Worm (Caenorhabditis elegans): Measurements from ENCODE around the gene psd-1.

Gene psd-1

ce11 chrIII:7290462-7290861 is 15.3 kb upstream of the psd-1 start, which contains the start of gene algn-11:
Gene algn-11 (minus strand): TSS chrIII:7290562.
- no peak for TF ChIP-seq lim-7 (GFP tag; IDR thresholded peaks at IDR 0.05)
- TF ChIP-seq T20F7.1 (GFP tag; optimal IDR thresholded peaks at IDR 0.05) = no peak
- TF ChIP-seq F37D6.2 (tag; optimal IDR thresholded peaks at IDR 0.05) = no peak
- TF ChIP-seq ceh-82 (tag; optimal IDR thresholded peaks at IDR 0.05) = no peak
- no peak for TF ChIP-seq T26A8.4 (GFP tag; IDR thresholded peaks at IDR 0.05)
- no peak for TF ChIP-seq Y105C5A.15 (GFP tag; IDR thresholded peaks at IDR 0.05)
- TF ChIP-seq nhr-42 (GFP tag; IDR thresholded peaks at IDR 0.05) = no peak
- no peak for TF ChIP-seq Y48G9A.11 (GFP tag; IDR thresholded peaks at IDR 0.05)
- TF ChIP-seq mes-2 (tag; optimal IDR thresholded peaks at IDR 0.05; ENCODE audit: poor library complexity, severe bottlenecking) = no peak
- TF ChIP-seq mxl-3 (GFP tag; optimal IDR thresholded peaks at IDR 0.05) = no peak
- TF ChIP-seq lsy-2 (tag; optimal IDR thresholded peaks at IDR 0.05) = no peak
- no peak for TF ChIP-seq ceh-28 (tag; optimal IDR thresholded peaks at IDR 0.05)
- no peak for TF ChIP-seq Y75B8A.6 (GFP tag; IDR thresholded peaks at IDR 0.05)
- no peak for TF ChIP-seq ztf-7 (tag; optimal IDR thresholded peaks at IDR 0.05)
- no peak for TF ChIP-seq hmg-1.1 (GFP tag; IDR thresholded peaks at IDR 0.05)
- no peak for TF ChIP-seq unc-62 (GFP tag; optimal IDR thresholded peaks at IDR 0.05 in 1 of 2)
- no peak for TF ChIP-seq unc-62 (tag; optimal IDR thresholded peaks at IDR 0.05)
- no peak for TF ChIP-seq skn-1 (tag; optimal IDR thresholded peaks at IDR 0.05)
- no peak for TF ChIP-seq set-16 (GFP tag; IDR thresholded peaks at IDR 0.05)
- no peak for TF ChIP-seq gei-8 (GFP tag; optimal IDR thresholded peaks at IDR 0.05)
- TF ChIP-seq rbr-2 (tag; optimal IDR thresholded peaks at IDR 0.05) = no peak

ce11 chrIII:7287503-7287902 is 12.3 kb upstream of the psd-1 start, which contains the start of gene ykt-6:
Gene ykt-6 (minus strand): TSS chrIII:7287603.
- TF ChIP-seq aha-1 (tag) (peak; percentile 28), mep-1 (tag; optimal IDR thresholded peaks at IDR 0.05) (no peak)

- no peak for TF ChIP-seq ceh-28 (tag; optimal IDR thresholded peaks at IDR 0.05)
- TF ChIP-seq attf-4 (tag; optimal IDR thresholded peaks at IDR 0.05) = no peak
- TF ChIP-seq daf-8 (GFP tag; IDR thresholded peaks at IDR 0.05) = no peak
- no peak for TF ChIP-seq Y48G9A.11 (GFP tag; IDR thresholded peaks at IDR 0.05)
- no peak for TF ChIP-seq zag-1 (tag; optimal IDR thresholded peaks at IDR 0.05)
- TF ChIP-seq aly-2 (tag; optimal IDR thresholded peaks at IDR 0.05) = no peak
- TF ChIP-seq ceh-20 (GFP tag; IDR thresholded peaks at IDR 0.05) = no peak
- TF ChIP-seq nhr-77 (tag; optimal IDR thresholded peaks at IDR 0.05) = no peak
- no peak for TF ChIP-seq lim-7 (GFP tag; IDR thresholded peaks at IDR 0.05)
- TF ChIP-seq nhr-11 (tag; optimal IDR thresholded peaks at IDR 0.05) = no peak
- TF ChIP-seq F26F4.8 (GFP tag; conservative IDR thresholded peaks at IDR 0.05) = no peak
- no peak for TF ChIP-seq dmd-6 (GFP tag; IDR thresholded peaks at IDR 0.05)
- no peak for TF ChIP-seq snpc-1.2 (GFP tag; IDR thresholded peaks at IDR 0.05)
- TF ChIP-seq dmd-8 (GFP tag; IDR thresholded peaks at IDR 0.05) = no peak
- no peak for TF ChIP-seq ctbp-1 (GFP tag; IDR thresholded peaks at IDR 0.05)
Observed at ce11 chrIII:7285783-7286182, 10.6 kb upstream of the psd-1 start, which contains the start of gene pho-5. Gene pho-5 (minus strand): TSS chrIII:7285883.

- TF ChIP-seq mdl-1 (tag; optimal IDR thresholded peaks at IDR 0.05) (no peak), lsy-2 (tag; optimal IDR thresholded peaks at IDR 0.05) (peak in 1 of 2 experiments; percentile 62), T20F7.1 (GFP tag; optimal IDR thresholded peaks at IDR 0.05) (peak; percentile 80)
Observed at ce11 chrIII:7281179-7281578, 6.0 kb upstream of the psd-1 start, which contains the start of gene B0361.3. Gene B0361.3 (plus strand): TSS chrIII:7281462.

ce11 chrIII:7278491-7278890 is 3.3 kb upstream of the psd-1 start:
- TF ChIP-seq skn-1 (tag; optimal IDR thresholded peaks at IDR 0.05) = no peak
- TF ChIP-seq nhr-42 (GFP tag; IDR thresholded peaks at IDR 0.05) = peak; percentile 81
- TF ChIP-seq arid-1 (GFP tag; conservative IDR thresholded peaks at IDR 0.05) = no peak
- TF ChIP-seq mdt-29 (GFP tag; IDR thresholded peaks at IDR 0.05) = no peak
- TF ChIP-seq nhr-237 (tag; optimal IDR thresholded peaks at IDR 0.05) = no peak
- TF ChIP-seq T26A8.4 (GFP tag; IDR thresholded peaks at IDR 0.05) = peak; percentile 87
- TF ChIP-seq snpc-1.2 (GFP tag; IDR thresholded peaks at IDR 0.05) = 0 out of 2 replicates have a peak, but pooled peaks have one; percentile 30
- TF ChIP-seq ceh-32 (tag; optimal IDR thresholded peaks at IDR 0.05; ENCODE audit: poor library complexity) = no peak
- peak; percentile 20 for TF ChIP-seq spr-1 (tag; optimal IDR thresholded peaks at IDR 0.05)
- TF ChIP-seq ces-1 (GFP tag; optimal IDR thresholded peaks at IDR 0.05) = no peak
- TF ChIP-seq gei-8 (GFP tag; optimal IDR thresholded peaks at IDR 0.05) = peak; percentile 37
- TF ChIP-seq nhr-28 (tag; optimal IDR thresholded peaks at IDR 0.05) = peak; percentile 37
- TF ChIP-seq nhr-102 (tag; optimal IDR thresholded peaks at IDR 0.05) = peak; percentile 83
- TF ChIP-seq F49E8.2 (tag; optimal IDR thresholded peaks at IDR 0.05; ENCODE audit: borderline replicate concordance) = no peak
- TF ChIP-seq sdz-12 (GFP tag; optimal IDR thresholded peaks at IDR 0.05) = peak; percentile 74
